Worm (Caenorhabditis elegans) whole organism, L1 larva: ENCODE results near the gene T26A8.3.

Experiments used
- C16A3.4 ChIP-seq: fragments of 150-350 bp; optimal IDR thresholded peaks from 2 replicates; lab custom pipeline; 2014; ENCODE audit warnings: missing biosample characterization, missing genetic modification characterization
- alr-1 ChIP-seq: fragments of 200-800 bp; sonication (Bioruptor generic); optimal IDR thresholded peaks from 2 replicates; lab custom pipeline; 2018; ENCODE audit warnings: borderline replicate concordance, mild to moderate bottlenecking, missing genetic modification characterization, missing compliant biosample characterization
- ceh-90 ChIP-seq: sonication (generic microtip); optimal IDR thresholded peaks from 2 replicates; lab custom pipeline; 2016; ENCODE audit warnings: missing genetic modification characterization, missing compliant biosample characterization
- dsc-1 ChIP-seq: sonication (generic microtip); optimal IDR thresholded peaks from 2 replicates; lab custom pipeline; 2016; ENCODE audit warnings: mild to moderate bottlenecking, missing genetic modification characterization, missing compliant biosample characterization
- efl-1 ChIP-seq, 4 experiments: fragments of 150-350 bp; optimal IDR thresholded peaks in 3 of 4; peaks in 1 of 4; 1 replicate in 1 of 4; 2 replicates in 3 of 4; lab custom pipeline; 2014; ENCODE audit warnings: missing biosample characterization in 2 of 4, missing genetic modification characterization in 2 of 4, missing genetic modification reagents in 2 of 4
- egl-13 ChIP-seq: sonication (generic microtip); optimal IDR thresholded peaks from 2 replicates; lab custom pipeline; 2016; ENCODE audit warnings: missing genotype, missing genetic modification reagents, missing genetic modification characterization, missing compliant biosample characterization
- elt-2 ChIP-seq: sonication (generic microtip); optimal IDR thresholded peaks from 2 replicates; lab custom pipeline; 2016; ENCODE audit warnings: missing genetic modification characterization, mild to moderate bottlenecking, inconsistent platforms, missing compliant biosample characterization, missing genetic modification reagents
- elt-3 ChIP-seq, 6 experiments: fragments of 150-350 bp in 1 of 6; sonication (generic microtip); optimal IDR thresholded peaks; 2 replicates each; lab custom pipeline; 2017 to 2018; ENCODE audit warnings: missing biosample characterization in 6 of 6, missing genetic modification characterization in 6 of 6, inconsistent platforms in 1 of 6
- fos-1 ChIP-seq: fragments of 150-350 bp; optimal IDR thresholded peaks from 2 replicates; lab custom pipeline; 2014; ENCODE audit warnings: missing biosample characterization, missing genetic modification characterization
- grh-1 ChIP-seq: fragments of 200-800 bp; sonication (Bioruptor generic); IDR thresholded peaks from 2 replicates; pipeline ENCODE4 v1.3.6; 2022; ENCODE audit warnings: missing genetic modification reagents, missing genetic modification characterization, missing compliant biosample characterization
- hlh-17 ChIP-seq: fragments of 200-800 bp; sonication (Bioruptor generic); optimal IDR thresholded peaks from 2 replicates; lab custom pipeline; 2018; ENCODE audit warnings: missing genetic modification characterization, mild to moderate bottlenecking, missing compliant biosample characterization, moderate library complexity, borderline replicate concordance
- irx-1 ChIP-seq: sonication (generic microtip); optimal IDR thresholded peaks from 2 replicates; lab custom pipeline; 2016; ENCODE audit warnings: missing genetic modification characterization, missing compliant biosample characterization
- jun-1 ChIP-seq: fragments of 150-350 bp; optimal IDR thresholded peaks from 2 replicates; lab custom pipeline; 2014; ENCODE audit warnings: missing biosample characterization, missing genetic modification reagents, missing genetic modification characterization
- lin-13 ChIP-seq: fragments of 150-350 bp; optimal IDR thresholded peaks from 2 replicates; lab custom pipeline; 2014; ENCODE audit warnings: missing biosample characterization, missing genetic modification reagents, missing genetic modification characterization
- lin-15B ChIP-seq: fragments of 150-350 bp; sonication (generic microtip); optimal IDR thresholded peaks from 3 replicates; lab custom pipeline; 2014; ENCODE audit warnings: missing biosample characterization, missing genetic modification characterization
- lin-35 ChIP-seq, 2 experiments: fragments of 150-350 bp; optimal IDR thresholded peaks; 2 replicates each; lab custom pipeline; 2014; ENCODE audit warnings: missing biosample characterization in 2 of 2, missing genetic modification characterization in 2 of 2, missing genetic modification reagents in 2 of 2
- lin-39 ChIP-seq: fragments of 150-350 bp; optimal IDR thresholded peaks from 2 replicates; lab custom pipeline; 2014; ENCODE audit warnings: missing biosample characterization, missing genetic modification reagents, missing genetic modification characterization
- mef-2 ChIP-seq: fragments of 150-350 bp; optimal IDR thresholded peaks from 2 replicates; lab custom pipeline; 2014; ENCODE audit warnings: missing biosample characterization, missing genetic modification characterization
- nhr-19 ChIP-seq: fragments of 200-800 bp; sonication (Bioruptor generic); conservative IDR thresholded peaks from 2 replicates; pipeline ENCODE4 v1.3.6; 2022; ENCODE audit warnings: missing genetic modification characterization, missing compliant biosample characterization
- nhr-237 ChIP-seq: fragments of 150-350 bp; optimal IDR thresholded peaks from 2 replicates; lab custom pipeline; 2014; ENCODE audit warnings: missing biosample characterization, missing genetic modification characterization
- nhr-47 ChIP-seq: sonication (generic microtip); optimal IDR thresholded peaks from 2 replicates; lab custom pipeline; 2016; ENCODE audit warnings: mild to moderate bottlenecking, missing genetic modification characterization, moderate library complexity, missing compliant biosample characterization
- nhr-71 ChIP-seq: sonication (generic microtip); optimal IDR thresholded peaks from 2 replicates; lab custom pipeline; 2016; ENCODE audit warnings: mild to moderate bottlenecking, missing genetic modification characterization, moderate library complexity, missing compliant biosample characterization
- nhr-77 ChIP-seq: fragments of 150-350 bp; optimal IDR thresholded peaks from 2 replicates; lab custom pipeline; 2014; ENCODE audit warnings: missing biosample characterization, missing genetic modification characterization
- nhr-84 ChIP-seq: sonication (generic microtip); optimal IDR thresholded peaks from 2 replicates; lab custom pipeline; 2017; ENCODE audit warnings: missing biosample characterization, missing genetic modification characterization
- pqm-1 ChIP-seq: sonication (generic microtip); optimal IDR thresholded peaks from 3 replicates; lab custom pipeline; 2017; ENCODE audit warnings: missing biosample characterization, missing genetic modification characterization
- rnt-1 ChIP-seq: sonication (generic microtip); optimal IDR thresholded peaks from 2 replicates; lab custom pipeline; 2016; ENCODE audit warnings: mild to moderate bottlenecking, missing genetic modification characterization, moderate library complexity, missing compliant biosample characterization
- skn-1 ChIP-seq: fragments of 150-350 bp; optimal IDR thresholded peaks from 2 replicates; lab custom pipeline; 2014; ENCODE audit warnings: missing biosample characterization, missing genetic modification characterization
- snpc-4 ChIP-seq: fragments of 150-350 bp; optimal IDR thresholded peaks from 2 replicates; lab custom pipeline; 2014; ENCODE audit warnings: missing biosample characterization, missing genetic modification characterization
- snu-23 ChIP-seq: sonication (generic microtip); optimal IDR thresholded peaks from 2 replicates; lab custom pipeline; 2016; ENCODE audit warnings: missing genetic modification characterization, missing compliant biosample characterization
- sptf-1 ChIP-seq: fragments of 150-350 bp; optimal IDR thresholded peaks from 2 replicates; lab custom pipeline; 2014; ENCODE audit warnings: missing biosample characterization, missing genetic modification characterization
- tbx-2 ChIP-seq: sonication (generic microtip); optimal IDR thresholded peaks from 2 replicates; lab custom pipeline; 2016; ENCODE audit warnings: missing genetic modification characterization, missing compliant biosample characterization
- tlp-1 ChIP-seq: fragments of 150-350 bp; optimal IDR thresholded peaks from 2 replicates; lab custom pipeline; 2014; ENCODE audit warnings: missing biosample characterization, missing genetic modification characterization
- unc-30 ChIP-seq: sonication (generic microtip); optimal IDR thresholded peaks from 2 replicates; lab custom pipeline; 2017; ENCODE audit warnings: missing biosample characterization, missing genetic modification characterization
- zag-1 ChIP-seq: fragments of 150-350 bp; optimal IDR thresholded peaks from 2 replicates; lab custom pipeline; 2014; ENCODE audit warnings: missing biosample characterization, missing genetic modification characterization
- zip-4 ChIP-seq: fragments of 200-800 bp; sonication (Bioruptor generic); optimal IDR thresholded peaks from 2 replicates; lab custom pipeline; 2018; ENCODE audit warnings: mild to moderate bottlenecking, missing genetic modification characterization, moderate library complexity, missing compliant biosample characterization
- ztf-11 ChIP-seq, 2 experiments: sonication (generic microtip); optimal IDR thresholded peaks; 2 replicates each; lab custom pipeline; 2016 to 2017; ENCODE audit warnings: missing genetic modification characterization in 2 of 2, missing biosample characterization in 1 of 2, missing compliant biosample characterization in 1 of 2

Gene T26A8.3

DNA sequence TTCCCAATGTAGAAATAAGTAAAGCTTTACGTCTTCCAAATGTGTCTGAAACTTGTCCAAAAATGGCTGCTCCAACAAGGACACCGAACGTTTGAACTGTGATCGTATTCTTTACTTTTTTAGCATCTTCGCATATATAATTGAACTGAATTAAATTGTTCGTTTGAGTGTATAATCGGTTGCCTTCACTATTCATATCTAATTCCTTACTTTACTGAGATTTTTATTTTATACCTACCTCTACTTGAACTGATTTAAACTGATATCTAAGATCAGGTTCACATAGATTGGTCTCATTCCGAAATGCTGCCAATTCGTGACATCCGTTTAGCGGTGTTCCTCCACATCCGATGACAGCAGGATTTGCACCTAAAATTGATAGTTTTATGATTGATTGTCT, 35.9 kb upstream of the T26A8.3 start:
- TF ChIP-seq efl-1 (optimal IDR thresholded peaks at IDR 0.05; lab: Kevin White, UChicago) (no peak), efl-1 (GFP tag; optimal IDR thresholded peaks at IDR 0.05 in 1 of 2; lab: Kevin White, UChicago) (peak in 1 of 2 experiments; percentile 52), lin-39 (no peak)

ce11 chrIV:8461177-8461576, 34.7 kb upstream of the T26A8.3 start:
- TF ChIP-seq efl-1 (optimal IDR thresholded peaks at IDR 0.05; lab: Kevin White, UChicago), result no peak
- TF ChIP-seq efl-1 (GFP tag; optimal IDR thresholded peaks at IDR 0.05 in 1 of 2; lab: Kevin White, UChicago), result peak in 1 of 2 experiments; percentile 7
- TF ChIP-seq alr-1 (tag; lab: Kevin White, UChicago), result no peak

DNA sequence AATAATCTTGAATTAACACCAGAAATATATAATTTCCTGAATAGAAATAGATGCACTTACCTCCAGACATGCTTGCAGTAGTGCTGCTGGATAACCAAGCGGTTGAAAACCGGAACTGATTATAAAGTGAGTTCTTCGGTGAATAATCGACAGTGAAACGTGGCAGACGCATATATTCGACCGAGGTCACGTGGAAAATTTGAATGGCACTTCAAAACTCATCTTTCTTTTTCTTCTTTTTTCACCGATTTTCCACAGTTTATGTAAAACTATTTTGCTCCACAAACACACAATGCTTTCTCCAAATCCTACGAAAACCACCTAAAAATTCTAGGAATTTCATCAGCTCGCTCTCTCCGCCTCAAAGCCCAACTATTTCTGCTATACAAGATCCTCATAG, 33.8 kb upstream of the T26A8.3 start, which contains the start of gene ant-1.4:
Gene ant-1.4, minus strand, starts transcription at position 101 of the 400 bp plus-strand sequence.
- TF ChIP-seq lin-13 (no peak), elt-3 (tag; optimal IDR thresholded peaks at IDR 0.05; lab: Kevin White, UChicago) (no peak), zip-4 (GFP tag; lab: Kevin White, UChicago) (no peak), sptf-1 (tag; lab: Kevin White, UChicago) (no peak), ceh-90 (tag; lab: Kevin White, UChicago) (no peak), tlp-1 (tag; lab: Kevin White, UChicago) (no peak), ztf-11 (tag; optimal IDR thresholded peaks at IDR 0.05; lab: Kevin White, UChicago) (no peak), nhr-77 (tag; lab: Kevin White, UChicago) (no peak), rnt-1 (no peak), nhr-84 (tag; lab: Kevin White, UChicago) (no peak), jun-1 (tag; lab: Kevin White, UChicago) (no peak), mef-2 (tag; lab: Kevin White, UChicago) (no peak), tbx-2 (no peak), C16A3.4 (tag; lab: Kevin White, UChicago) (no peak), hlh-17 (no peak), snpc-4 (tag; lab: Kevin White, UChicago) (no peak)

DNA sequence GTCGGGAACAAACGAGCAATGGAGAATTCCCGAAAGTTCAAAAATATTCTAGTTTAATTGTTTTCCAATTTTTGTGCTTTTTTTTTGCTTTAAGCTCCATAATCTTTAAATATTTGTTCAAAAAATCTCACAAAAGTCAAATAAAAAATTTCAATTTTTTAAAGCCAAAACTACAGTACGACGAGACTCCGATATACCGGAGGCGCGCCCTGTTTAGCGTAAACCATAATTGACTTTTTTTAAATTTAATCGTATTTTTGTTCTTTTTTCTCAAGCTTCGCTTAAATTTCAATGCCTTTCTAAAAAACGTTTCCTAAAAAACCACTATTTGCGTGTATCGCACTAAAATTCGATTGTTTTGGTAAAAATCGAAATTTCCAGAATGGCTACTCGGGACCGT, 30.5 kb upstream of the T26A8.3 start, which contains the start of gene syx-4:
Gene syx-4, plus strand, starts transcription at position 382 of the 400 bp plus-strand sequence.
- TF ChIP-seq elt-3 (tag; optimal IDR thresholded peaks at IDR 0.05; lab: Kevin White, UChicago) (no peak), snu-23 (GFP tag; lab: Kevin White, UChicago) (no peak), tbx-2 (no peak), grh-1 (no peak), nhr-19 (no peak), sptf-1 (tag; lab: Kevin White, UChicago) (no peak), pqm-1 (tag; lab: Kevin White, UChicago) (no peak), ztf-11 (tag; optimal IDR thresholded peaks at IDR 0.05; lab: Kevin White, UChicago) (no peak), mef-2 (tag; lab: Kevin White, UChicago) (no peak)

- no peak for TF ChIP-seq nhr-47 (tag; lab: Kevin White, UChicago)
- TF ChIP-seq unc-30 (tag; lab: Kevin White, UChicago), result no peak
- no peak for TF ChIP-seq lin-39
- TF ChIP-seq skn-1, result no peak
- no peak for TF ChIP-seq irx-1 (tag; lab: Kevin White, UChicago)
- TF ChIP-seq egl-13 (tag; lab: Kevin White, UChicago), result no peak
- no peak for TF ChIP-seq nhr-71
- TF ChIP-seq elt-2 (tag; lab: Kevin White, UChicago), result peak; percentile 46
- no peak for TF ChIP-seq nhr-77 (tag; lab: Kevin White, UChicago)
- no peak for TF ChIP-seq zag-1 (tag; lab: Kevin White, UChicago)
- no peak for TF ChIP-seq dsc-1
- peak; percentile 28 for TF ChIP-seq tlp-1 (tag; lab: Kevin White, UChicago)
These were observed 27.6 kb upstream of the T26A8.3 start for ce11 chrIV:8454076-8454475.

DNA sequence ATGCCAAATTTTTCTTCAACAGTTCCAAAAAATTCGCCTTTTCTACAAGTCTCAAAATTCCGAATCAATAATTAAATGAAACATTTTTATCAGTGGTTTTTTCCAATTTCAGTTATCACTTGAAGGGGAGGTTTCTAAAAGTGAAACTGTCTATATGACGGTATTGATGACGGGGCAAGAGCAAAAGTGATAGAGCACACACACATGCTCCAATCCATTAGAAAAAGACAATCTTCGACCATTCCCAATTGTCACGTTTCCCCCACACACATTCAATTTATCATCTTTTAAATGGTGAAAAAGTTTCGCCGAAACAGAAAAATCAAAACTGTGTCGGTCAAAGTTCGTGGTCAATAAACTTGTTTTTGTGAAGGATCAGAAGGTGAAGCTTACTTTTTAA, 26.7 kb upstream of the T26A8.3 start:
- TF ChIP-seq egl-13 (tag; lab: Kevin White, UChicago) (no peak), nhr-71 (peak; percentile 6), pqm-1 (tag; lab: Kevin White, UChicago) (peak; percentile 52), fos-1 (tag; lab: Kevin White, UChicago) (no peak), lin-15B (tag; lab: Kevin White, UChicago) (no peak), elt-2 (tag; lab: Kevin White, UChicago) (peak; percentile 96), skn-1 (no peak), nhr-237 (no peak), lin-35 (GFP tag; optimal IDR thresholded peaks at IDR 0.05; lab: Kevin White, UChicago) (peak in 1 of 2 experiments; percentile 2)
